Worm (Caenorhabditis elegans): Measurements from ENCODE around the gene klp-18.

ce11 chrIV:7065022-7065421, 25.0 kb downstream of the klp-18 start, which contains the start of gene Y43B11AL.1:
- TF ChIP-seq dao-5 (tag; optimal IDR thresholded peaks at IDR 0.05) (no peak), him-1 (tag; optimal IDR thresholded peaks at IDR 0.05) (no peak), W03F9.2 (tag; optimal IDR thresholded peaks at IDR 0.05) (no peak)
